Fruit fly (Drosophila melanogaster): ENCODE results near the gene Pdp.

Pdp gene

DNA sequence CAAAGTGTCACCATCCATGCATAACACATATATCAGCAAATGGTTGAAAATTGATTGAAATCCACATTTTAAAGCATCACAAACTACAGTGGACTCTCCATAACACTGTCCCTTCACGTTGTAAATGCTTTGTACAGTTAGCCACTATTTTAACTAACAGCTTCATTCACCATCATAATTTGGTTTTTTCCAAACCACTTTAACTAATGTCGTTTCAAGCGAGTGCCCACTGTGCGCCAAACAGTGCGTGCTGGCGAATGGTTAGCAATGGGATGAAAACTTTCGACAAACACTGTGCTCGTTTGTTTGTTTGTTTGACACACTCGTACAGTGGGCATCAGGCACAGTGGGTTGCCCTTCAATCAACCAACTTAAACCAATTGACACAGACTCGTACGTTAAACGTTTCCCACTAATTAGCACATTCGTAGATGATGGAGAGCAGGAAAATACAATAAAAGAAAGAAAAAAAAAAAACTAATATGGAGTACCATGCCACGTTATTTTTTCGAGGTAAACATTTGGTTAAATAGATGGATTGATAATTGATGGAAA, 34.1 kb downstream of the Pdp start (continued):
- peak; percentile 39 for TF ChIP-seq trh (GFP tag; optimal IDR thresholded peaks at IDR 0.05)
- TF ChIP-seq CG11723 (GFP tag; optimal IDR thresholded peaks at IDR 0.05) = peak; percentile 83
- no peak for TF ChIP-seq Elba2 (GFP tag; optimal IDR thresholded peaks at IDR 0.05)
- peak; percentile 88 for TF ChIP-seq CG3281 (GFP tag; optimal IDR thresholded peaks at IDR 0.05)
- TF ChIP-seq chm (GFP tag; IDR thresholded peaks at IDR 0.05) = peak; percentile 94
- TF ChIP-seq wek (GFP tag; optimal IDR thresholded peaks at IDR 0.05) = peak; percentile 83
- TF ChIP-seq run (tag; optimal IDR thresholded peaks at IDR 0.05) = peak; percentile 59
- TF ChIP-seq B-H1 (GFP tag; IDR thresholded peaks at IDR 0.05) = peak; percentile 88
- peak; percentile 46 for TF ChIP-seq CTCF (GFP tag; optimal IDR thresholded peaks at IDR 0.05)
- peak; percentile 84 for TF ChIP-seq ssp (GFP tag; IDR thresholded peaks at IDR 0.05)
- peak; percentile 94 for TF ChIP-seq her (GFP tag; optimal IDR thresholded peaks at IDR 0.05)
- TF ChIP-seq CG3163 (GFP tag; optimal IDR thresholded peaks at IDR 0.05) = peak; percentile 80
- peak; percentile 61 for TF ChIP-seq CG3065 (GFP tag; optimal IDR thresholded peaks at IDR 0.05)
- peak; percentile 61 for TF ChIP-seq kni (GFP tag; optimal IDR thresholded peaks at IDR 0.05)
- TF ChIP-seq CG13123 (GFP tag; optimal IDR thresholded peaks at IDR 0.05) = peak; percentile 79
- TF ChIP-seq zfh2 (GFP tag; optimal IDR thresholded peaks at IDR 0.05) = peak; percentile 96
- TF ChIP-seq CG14050 (GFP tag; IDR thresholded peaks at IDR 0.05) = peak; percentile 91
- TF ChIP-seq cato (GFP tag; optimal IDR thresholded peaks at IDR 0.05; ENCODE audit: borderline replicate concordance) = peak; percentile 74
- peak; percentile 18 for TF ChIP-seq CG8290 (GFP tag; optimal IDR thresholded peaks at IDR 0.05)
- TF ChIP-seq CG8290 (tag; optimal IDR thresholded peaks at IDR 0.05) = peak in 1 of 2 experiments; percentile 99
- TF ChIP-seq Hsf (GFP tag; optimal IDR thresholded peaks at IDR 0.05) = peak; percentile 94
- no peak for TF ChIP-seq ac (GFP tag; optimal IDR thresholded peaks at IDR 0.05)
- TF ChIP-seq sr (GFP tag; IDR thresholded peaks at IDR 0.05) = peak; percentile 74; the same call in 2 of the 3 replicates
- TF ChIP-seq CG1233 (GFP tag; optimal IDR thresholded peaks at IDR 0.05) = peak; percentile 89
- peak; percentile 87 for TF ChIP-seq BtbVII (GFP tag; optimal IDR thresholded peaks at IDR 0.05)
- peak; percentile 94 for TF ChIP-seq ase (GFP tag; IDR thresholded peaks at IDR 0.05)
- TF ChIP-seq CG15601 (tag; optimal IDR thresholded peaks at IDR 0.05) = peak; percentile 74
- TF ChIP-seq CG2120 (GFP tag; optimal IDR thresholded peaks at IDR 0.05) = peak; percentile 95
- peak; percentile 79 for TF ChIP-seq CG12236 (GFP tag; optimal IDR thresholded peaks at IDR 0.05)
- TF ChIP-seq Sin3A (optimal IDR thresholded peaks at IDR 0.05) = no peak
- TF ChIP-seq CG31388 (GFP tag; optimal IDR thresholded peaks at IDR 0.05) = peak; percentile 86
- TF ChIP-seq esg (GFP tag; conservative IDR thresholded peaks at IDR 0.05) = peak; percentile 94
- TF ChIP-seq gsb (GFP tag; IDR thresholded peaks at IDR 0.05) = peak; percentile 91
- peak; percentile 94 for TF ChIP-seq CG2889 (GFP tag; IDR thresholded peaks at IDR 0.05)
- TF ChIP-seq CG14965 (GFP tag; optimal IDR thresholded peaks at IDR 0.05; ENCODE audit: borderline replicate concordance) = peak; percentile 78
- TF ChIP-seq CG4730 (GFP tag; IDR thresholded peaks at IDR 0.05) = peak; percentile 89
- TF ChIP-seq sd (tag; optimal IDR thresholded peaks at IDR 0.05) = peak; percentile 70
- TF ChIP-seq dmrt11E (tag; optimal IDR thresholded peaks at IDR 0.05) = peak; percentile 59
- peak; percentile 34 for TF ChIP-seq trem (tag; optimal IDR thresholded peaks at IDR 0.05)
- TF ChIP-seq onecut (GFP tag; IDR thresholded peaks at IDR 0.05) = peak; percentile 76
- peak; percentile 92 for TF ChIP-seq CG30403 (GFP tag; optimal IDR thresholded peaks at IDR 0.05)
- peak; percentile 93 for TF ChIP-seq CG32772 (GFP tag; IDR thresholded peaks at IDR 0.05)
- TF ChIP-seq Sox100B (GFP tag; optimal IDR thresholded peaks at IDR 0.05) = peak; percentile 86
- peak; percentile 79 for TF ChIP-seq CG2875 (GFP tag; optimal IDR thresholded peaks at IDR 0.05)
- peak; percentile 83 for TF ChIP-seq disco-r (GFP tag; optimal IDR thresholded peaks at IDR 0.05)
- TF ChIP-seq CG2199 (GFP tag; IDR thresholded peaks at IDR 0.05) = peak; percentile 93
- TF ChIP-seq Myb (GFP tag; optimal IDR thresholded peaks at IDR 0.05) = peak; percentile 82
- TF ChIP-seq CG17612 (GFP tag; IDR thresholded peaks at IDR 0.05) = peak; percentile 84
- TF ChIP-seq exex (tag; optimal IDR thresholded peaks at IDR 0.05) = peak; percentile 60
- peak; percentile 86 for TF ChIP-seq CG10209 (GFP tag; optimal IDR thresholded peaks at IDR 0.05)
- TF ChIP-seq bab2 (GFP tag; optimal IDR thresholded peaks at IDR 0.05) = peak; percentile 95
- peak; percentile 47 for TF ChIP-seq Lhr (GFP tag; optimal IDR thresholded peaks at IDR 0.05)
